Worm (Caenorhabditis elegans): ENCODE results near the gene ift-81.
A peak's percentile ranks its signal among the peaks of the same experiment; 100 is the strongest.

ift-81 gene

ce11 chrX:5279170-5279635 is 19.2 kb upstream of the ift-81 start, which contains the start of gene Y34B4A.2 (continued):
- TF ChIP-seq sdz-38 (tag; optimal IDR thresholded peaks at IDR 0.05) (no peak), lir-1 (GFP tag; conservative IDR thresholded peaks at IDR 0.05) (no peak), nhr-120 (GFP tag; IDR thresholded peaks at IDR 0.05) (no peak), ceh-27 (GFP tag; optimal IDR thresholded peaks at IDR 0.05) (no peak), K11D2.4 (GFP tag; IDR thresholded peaks at IDR 0.05) (no peak), madf-6 (GFP tag; IDR thresholded peaks at IDR 0.05) (no peak), ceh-91 (GFP tag; IDR thresholded peaks at IDR 0.05) (no peak), ama-1 (optimal IDR thresholded peaks at IDR 0.05) (no peak), ama-1 (GFP tag; optimal IDR thresholded peaks at IDR 0.05) (no peak), nfyb-1 (GFP tag; IDR thresholded peaks at IDR 0.05) (no peak), ztf-18 (tag; optimal IDR thresholded peaks at IDR 0.05) (peak; percentile 8), snpc-4 (GFP tag; optimal IDR thresholded peaks at IDR 0.05) (no peak), snpc-4 (tag; optimal IDR thresholded peaks at IDR 0.05) (peak in 1 of 4 experiments; percentile 2), ceh-58 (GFP tag; IDR thresholded peaks at IDR 0.05) (no peak), ekl-4 (GFP tag; IDR thresholded peaks at IDR 0.05) (no peak), sptf-2 (GFP tag; optimal IDR thresholded peaks at IDR 0.05) (no peak), unc-130 (GFP tag; optimal IDR thresholded peaks at IDR 0.05) (no peak), gei-17 (GFP tag; optimal IDR thresholded peaks at IDR 0.05) (no peak), rcor-1 (GFP tag; IDR thresholded peaks at IDR 0.05) (no peak), hsf-1 (GFP tag; IDR thresholded peaks at IDR 0.05) (no peak), atf-7 (tag; optimal IDR thresholded peaks at IDR 0.05) (peak; percentile 28), Y56A3A.18 (GFP tag; IDR thresholded peaks at IDR 0.05) (no peak), attf-5 (GFP tag; optimal IDR thresholded peaks at IDR 0.05) (peak; percentile 29), ztf-3 (GFP tag; optimal IDR thresholded peaks at IDR 0.05) (no peak), ceh-100 (GFP tag; IDR thresholded peaks at IDR 0.05) (no peak), nhr-90 (tag; optimal IDR thresholded peaks at IDR 0.05) (no peak), dpl-1 (GFP tag; optimal IDR thresholded peaks at IDR 0.05) (no peak)

DNA sequence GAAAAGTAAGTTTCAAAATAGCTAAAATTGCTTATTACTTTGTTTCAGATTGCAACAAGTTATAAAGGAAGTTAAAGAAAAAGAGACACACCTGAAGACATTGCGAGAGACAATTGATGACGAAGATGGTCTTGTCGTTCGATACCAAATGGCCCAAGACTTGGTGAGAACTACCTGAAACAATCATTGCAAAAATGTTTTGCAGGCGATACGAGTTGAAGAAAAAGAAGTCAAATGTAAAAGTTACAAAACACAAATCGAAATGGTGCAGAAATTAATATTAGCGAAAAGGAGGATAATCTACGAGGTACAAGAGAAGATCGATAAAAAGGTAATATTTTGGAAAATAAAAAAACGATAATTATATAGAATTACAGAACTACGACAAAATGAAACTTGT is 18.7 kb upstream of the ift-81 start, which contains the start of gene rga-8:
Gene rga-8 (minus strand): TSS at position 101 of the 400 bp plus-strand sequence.
- TF ChIP-seq mes-4 (tag; optimal IDR thresholded peaks at IDR 0.05) (no peak), nhr-80 (tag; optimal IDR thresholded peaks at IDR 0.05) (no peak), nhr-90 (tag; optimal IDR thresholded peaks at IDR 0.05) (no peak), nfya-1 (tag; optimal IDR thresholded peaks at IDR 0.05; ENCODE audit: borderline replicate concordance, insufficient read depth) (no peak), ets-4 (GFP tag; optimal IDR thresholded peaks at IDR 0.05) (no peak), F57A8.1 (GFP tag; optimal IDR thresholded peaks at IDR 0.05) (no peak), ztf-3 (GFP tag; optimal IDR thresholded peaks at IDR 0.05) (no peak), tbx-9 (tag; optimal IDR thresholded peaks at IDR 0.05; ENCODE audit: borderline replicate concordance) (no peak), Y53G8AR.9 (GFP tag; conservative IDR thresholded peaks at IDR 0.05) (no peak), ekl-4 (GFP tag; IDR thresholded peaks at IDR 0.05) (no peak), T07F8.4 (tag; optimal IDR thresholded peaks at IDR 0.05) (no peak), madf-8 (GFP tag; conservative IDR thresholded peaks at IDR 0.05) (no peak), bed-2 (GFP tag; IDR thresholded peaks at IDR 0.05) (no peak)

DNA sequence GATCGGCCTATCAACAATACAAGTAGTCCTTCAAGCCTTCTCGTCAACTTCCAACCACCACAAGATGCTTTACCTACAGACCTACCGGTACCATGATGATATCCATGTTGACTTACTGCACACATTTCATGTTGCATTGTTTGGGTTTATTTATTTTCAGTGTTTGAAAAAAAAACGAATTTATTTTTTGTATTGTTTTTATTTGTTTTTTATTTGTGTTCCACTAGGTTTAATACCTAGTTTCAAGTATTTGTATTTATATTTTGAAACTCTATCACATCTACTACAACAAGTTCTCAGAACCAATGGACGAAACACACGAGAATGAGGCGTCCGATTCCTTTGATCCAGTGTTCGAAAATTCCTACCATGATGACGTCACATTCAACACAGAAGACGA is 14.8 kb upstream of the ift-81 start, which contains the start of gene vps-41:
Gene vps-41 (plus strand): TSS at position 301 of the 400 bp plus-strand sequence.
- TF ChIP-seq mxl-1 (tag; optimal IDR thresholded peaks at IDR 0.05) (no peak), F49E8.2 (tag; optimal IDR thresholded peaks at IDR 0.05; ENCODE audit: insufficient read depth) (no peak), Y95B8A.8 (GFP tag; IDR thresholded peaks at IDR 0.05) (no peak), ceh-79 (tag; optimal IDR thresholded peaks at IDR 0.05) (no peak), atf-7 (tag; optimal IDR thresholded peaks at IDR 0.05) (no peak), egrh-3 (GFP tag; IDR thresholded peaks at IDR 0.05) (no peak), unc-62 (GFP tag; optimal IDR thresholded peaks at IDR 0.05) (no peak), F10E7.11 (tag; optimal IDR thresholded peaks at IDR 0.05) (no peak), rpc-1 (optimal IDR thresholded peaks at IDR 0.05) (no peak), rpc-1 (tag; optimal IDR thresholded peaks at IDR 0.05) (no peak), egl-44 (GFP tag; IDR thresholded peaks at IDR 0.05) (no peak), ZK185.1 (tag; optimal IDR thresholded peaks at IDR 0.05; ENCODE audit: poor library complexity, severe bottlenecking) (no peak)
